Worm (Caenorhabditis elegans): ENCODE data around the gene R02F2.10.

ce11 chrIII:5506936-5507335 lies 28.8 kb downstream of the R02F2.10 start:
- TF ChIP-seq T23F11.4 (GFP tag; optimal IDR thresholded peaks at IDR 0.05) (no peak), dmd-4 (tag; optimal IDR thresholded peaks at IDR 0.05; ENCODE audit: borderline replicate concordance) (no peak), F13H6.1 (tag; optimal IDR thresholded peaks at IDR 0.05) (no peak), nhr-11 (tag; optimal IDR thresholded peaks at IDR 0.05) (no peak), pat-9 (tag; optimal IDR thresholded peaks at IDR 0.05) (no peak), unc-3 (GFP tag; conservative IDR thresholded peaks at IDR 0.05) (no peak), unc-3 (tag; optimal IDR thresholded peaks at IDR 0.05) (no peak), fkh-10 (GFP tag; optimal IDR thresholded peaks at IDR 0.05) (no peak)

Measured in whole organism, late embryonic.